Worm (Caenorhabditis elegans): ENCODE measurements around the gene C48B4.7.

DNA sequence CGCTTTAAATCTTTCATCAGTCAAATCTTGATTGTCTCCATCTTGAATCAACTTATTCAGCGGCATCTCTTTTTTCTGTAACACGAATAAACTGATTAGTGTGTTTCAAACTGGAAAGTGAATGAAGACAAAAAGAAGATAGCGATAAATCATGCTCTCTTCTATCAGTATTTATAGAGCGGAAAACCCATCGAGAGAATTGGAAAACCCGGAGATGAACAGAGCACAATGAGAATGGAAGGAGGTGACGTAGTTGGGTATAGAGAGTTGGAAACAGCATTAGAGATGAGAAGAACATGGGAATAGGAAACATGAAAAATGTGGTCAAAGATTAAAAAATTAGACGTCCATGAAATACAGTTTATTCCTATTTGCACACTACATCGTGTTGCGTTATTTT, 32.9 kb upstream of the C48B4.7 start, which contains the start of gene acox-1.5:
- TF ChIP-seq ces-1 (GFP tag; optimal IDR thresholded peaks at IDR 0.05): no peak
- TF ChIP-seq unc-120 (tag; optimal IDR thresholded peaks at IDR 0.05; ENCODE audit: poor library complexity, severe bottlenecking): no peak
- TF ChIP-seq snpc-4 (tag; optimal IDR thresholded peaks at IDR 0.05): no peak
- no peak for TF ChIP-seq lsy-2 (tag; optimal IDR thresholded peaks at IDR 0.05)
- no peak for TF ChIP-seq pha-4 (tag; optimal IDR thresholded peaks at IDR 0.05)

All from whole organism, mixed stage, embryonic.